Worm (Caenorhabditis elegans) whole organism, L4/young adult: ENCODE measurements around the gene ftr-1.

Source experiments
- W03F9.2 ChIP-seq: fragments of 150-350 bp; optimal IDR thresholded peaks from 2 replicates; lab custom pipeline; 2014; ENCODE audit warnings: missing biosample characterization, missing genetic modification characterization
- dao-5 ChIP-seq: sonication (generic microtip); optimal IDR thresholded peaks from 2 replicates; lab custom pipeline; 2016; ENCODE audit warnings: missing genotype, missing genetic modification characterization, moderate library complexity, missing compliant biosample characterization
- him-1 ChIP-seq: sonication (generic microtip); optimal IDR thresholded peaks from 2 replicates; lab custom pipeline; 2016; ENCODE audit warnings: missing genotype, missing genetic modification reagents, missing genetic modification characterization, missing compliant biosample characterization

The ftr-1 gene

DNA sequence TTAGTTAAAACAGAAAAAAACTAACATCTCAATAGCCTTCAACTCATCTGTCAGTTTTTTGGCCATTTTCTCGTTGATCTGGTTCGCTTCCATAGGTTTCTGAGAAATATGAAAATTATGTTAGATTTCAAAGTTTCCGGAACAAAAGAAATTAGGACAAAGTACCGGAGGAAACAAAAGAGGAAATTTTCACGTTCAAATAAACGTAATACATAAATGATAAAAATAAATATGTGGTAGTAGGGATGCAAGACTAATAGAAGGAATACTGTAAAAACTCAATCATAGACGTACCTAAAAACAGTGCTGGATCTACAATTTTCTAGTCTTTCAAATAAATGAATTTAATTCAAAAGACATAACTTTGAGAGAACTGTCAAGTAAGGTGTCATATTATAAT lies 8.0 kb upstream of the ftr-1 start, which contains the start of gene fbxa-116:
TSS of gene fbxa-116 (minus strand) at position 101 of the 400 bp plus-strand sequence.
- TF ChIP-seq dao-5 (tag; lab: Kevin White, UChicago) = no peak
- no peak for TF ChIP-seq him-1 (tag; lab: Kevin White, UChicago)
- TF ChIP-seq W03F9.2 (tag; lab: Kevin White, UChicago) = no peak

DNA sequence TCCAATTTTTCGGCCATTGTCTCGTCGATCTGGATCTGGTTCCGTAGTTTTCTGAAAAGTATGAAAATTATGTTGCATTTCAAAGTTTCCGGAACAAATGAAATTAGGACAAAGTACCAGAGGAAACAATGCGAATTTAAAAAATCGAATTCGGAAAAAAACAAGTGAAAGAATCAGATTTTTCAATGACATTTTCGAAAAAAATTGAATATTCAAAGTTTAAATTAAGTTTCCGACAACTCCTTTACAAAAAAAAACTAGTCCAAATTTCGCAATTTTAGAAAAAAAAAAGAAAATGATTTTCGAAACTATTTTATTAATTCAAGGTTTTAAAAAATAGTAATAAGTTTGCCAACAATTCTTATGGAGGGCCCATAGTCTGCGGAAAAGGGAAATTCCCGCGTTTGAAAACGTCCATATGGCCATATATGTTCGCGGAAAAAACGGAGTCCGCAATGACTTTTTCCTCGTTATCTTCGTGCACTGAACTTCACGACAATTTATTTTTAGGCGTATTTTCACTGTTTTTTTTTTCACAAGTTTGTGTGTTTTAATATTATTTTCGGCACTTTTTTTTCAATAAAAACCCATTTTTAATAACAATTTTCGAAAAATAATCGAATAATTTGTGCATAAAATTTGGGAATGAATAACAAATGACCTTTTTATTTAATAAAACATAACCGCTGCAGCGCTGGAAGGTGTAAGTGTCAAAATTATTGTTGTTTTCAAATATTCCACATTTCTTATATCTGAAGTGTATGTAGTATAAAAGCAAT lies 4.5 kb upstream of the ftr-1 start, which contains the start of the genes fbxa-115 and Y113G7B.27:
TSS of gene fbxa-115 (minus strand) at position 51 of the 779 bp plus-strand sequence.
TSS of gene Y113G7B.27 (plus strand) at position 729 of the 779 bp plus-strand sequence.
- TF ChIP-seq W03F9.2 (tag; lab: Kevin White, UChicago) (no peak), dao-5 (tag; lab: Kevin White, UChicago) (no peak)

DNA sequence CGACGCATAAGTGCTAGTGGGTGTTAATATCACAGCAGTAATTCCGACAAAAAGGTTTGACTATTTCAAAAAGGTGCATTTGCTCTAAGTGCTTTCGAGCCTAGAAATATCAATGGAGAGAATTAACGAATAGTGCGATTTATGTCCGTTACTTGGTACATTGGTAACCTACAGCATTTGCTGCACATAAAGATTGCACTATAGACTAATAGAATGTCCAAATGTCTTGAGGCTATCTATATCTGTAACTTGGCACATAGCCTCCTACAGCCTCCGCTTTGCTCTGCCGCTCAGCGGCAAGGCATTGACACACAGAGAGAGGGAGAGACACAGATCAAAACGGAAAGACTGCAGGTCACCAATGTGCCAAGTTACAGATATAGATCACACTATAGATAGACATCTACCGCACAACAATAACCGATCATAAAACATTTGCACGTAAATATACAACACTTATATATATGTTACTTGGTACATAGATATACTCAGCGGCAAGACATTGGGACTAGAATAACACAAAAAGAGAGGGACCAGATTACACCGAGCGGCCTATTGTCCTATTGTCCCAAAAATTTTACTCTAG lies 1.2 kb upstream of the ftr-1 start, which contains the start of the genes srh-217 and Y113G7B.28:
TSS of gene srh-217 (minus strand) at position 101 of the 586 bp plus-strand sequence.
TSS of gene Y113G7B.28 (plus strand) at position 536 of the 586 bp plus-strand sequence.
- no peak for TF ChIP-seq dao-5 (tag; lab: Kevin White, UChicago)
- no peak for TF ChIP-seq W03F9.2 (tag; lab: Kevin White, UChicago)
- TF ChIP-seq him-1 (tag; lab: Kevin White, UChicago) = no peak

DNA sequence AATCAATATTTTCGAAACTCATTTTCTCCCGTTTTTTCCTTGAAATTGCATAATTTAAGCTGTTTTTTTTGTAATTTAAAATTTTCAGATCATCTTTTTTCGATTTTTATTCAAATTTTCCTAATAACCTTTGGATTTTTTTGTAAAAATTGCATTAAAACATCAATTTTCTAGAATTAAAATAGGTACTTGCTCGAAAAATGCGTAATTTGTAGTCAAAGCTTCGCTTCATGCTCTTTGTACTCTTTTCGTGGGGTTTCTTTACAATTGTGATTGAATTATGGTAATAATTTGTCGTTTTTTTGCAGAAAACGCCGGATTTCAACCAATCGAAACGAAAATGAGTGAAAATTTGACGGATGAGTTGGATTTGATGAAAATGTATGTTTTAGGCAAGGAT lies 2.2 kb downstream of the ftr-1 start, which contains the start of gene fog-2:
TSS of gene fog-2 (plus strand) at position 301 of the 400 bp plus-strand sequence.
- TF ChIP-seq W03F9.2 (tag; lab: Kevin White, UChicago) (no peak), him-1 (tag; lab: Kevin White, UChicago) (no peak), dao-5 (tag; lab: Kevin White, UChicago) (no peak)

DNA sequence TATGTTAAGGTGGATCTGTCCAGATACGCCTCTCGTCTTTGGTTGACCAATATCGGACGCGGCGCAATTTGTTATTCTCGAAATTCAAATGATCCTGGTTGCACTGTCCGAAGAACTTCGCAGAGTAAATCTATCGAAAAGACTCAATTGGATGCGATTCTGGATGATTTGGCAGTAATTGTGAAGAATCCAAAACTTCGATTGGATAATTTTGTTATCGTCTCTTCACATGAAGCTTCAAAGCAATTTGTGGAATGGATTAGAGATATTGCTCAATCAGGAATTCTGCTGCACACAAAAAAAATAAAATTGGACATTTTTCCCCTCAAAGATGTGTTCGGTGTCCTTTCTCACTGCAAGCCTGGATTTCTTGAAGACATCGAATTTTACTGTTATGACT lies 2.9 kb downstream of the ftr-1 start:
- TF ChIP-seq W03F9.2 (tag; lab: Kevin White, UChicago) (no peak), dao-5 (tag; lab: Kevin White, UChicago) (no peak), him-1 (tag; lab: Kevin White, UChicago) (no peak)

DNA sequence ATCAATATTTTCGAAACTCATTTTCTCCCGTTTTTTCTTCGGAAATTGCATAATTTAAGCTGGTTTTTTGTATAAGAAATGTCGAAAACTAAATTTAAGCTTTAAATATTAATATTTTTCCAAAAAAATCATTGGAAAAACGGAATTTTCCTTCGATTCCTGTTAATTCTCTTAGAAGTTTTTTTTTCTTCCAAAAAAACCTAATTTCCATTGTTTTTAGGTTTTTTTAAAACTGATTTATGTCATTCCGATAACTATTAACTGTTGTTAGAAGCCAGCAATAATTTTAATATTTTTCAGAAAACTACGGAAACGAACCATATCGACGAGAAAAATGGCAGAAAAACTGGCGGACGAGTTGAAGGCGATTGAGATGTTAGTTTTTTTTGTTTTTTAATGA lies 4.5 kb downstream of the ftr-1 start, which contains the start of gene fbxa-114:
TSS of gene fbxa-114 (plus strand) at position 301 of the 400 bp plus-strand sequence.
- TF ChIP-seq W03F9.2 (tag; lab: Kevin White, UChicago) = no peak
- TF ChIP-seq him-1 (tag; lab: Kevin White, UChicago) = no peak
- TF ChIP-seq dao-5 (tag; lab: Kevin White, UChicago) = no peak

DNA sequence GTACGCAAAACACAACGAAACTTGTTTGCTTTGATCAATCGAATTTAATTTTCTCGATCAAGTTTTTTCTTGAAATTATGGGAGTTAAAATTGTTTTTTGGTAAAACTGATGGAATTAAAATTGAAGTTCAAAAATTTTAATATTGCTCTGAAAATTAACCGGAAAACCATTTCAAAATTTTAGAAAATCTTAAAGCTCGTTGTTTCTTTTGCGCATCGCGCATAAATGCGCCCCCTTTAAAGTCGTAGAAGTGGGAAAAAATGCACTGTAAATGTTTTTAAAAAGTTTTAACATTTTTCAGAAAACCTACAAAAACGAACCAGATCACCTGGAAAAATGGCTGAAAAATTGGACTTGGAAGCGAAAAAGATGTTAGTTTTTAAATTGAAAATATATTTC lies 6.3 kb downstream of the ftr-1 start, which contains the start of gene fbxa-113:
TSS of gene fbxa-113 (plus strand) at position 301 of the 400 bp plus-strand sequence.
- no peak for TF ChIP-seq him-1 (tag; lab: Kevin White, UChicago)
- no peak for TF ChIP-seq dao-5 (tag; lab: Kevin White, UChicago)
- no peak for TF ChIP-seq W03F9.2 (tag; lab: Kevin White, UChicago)

DNA sequence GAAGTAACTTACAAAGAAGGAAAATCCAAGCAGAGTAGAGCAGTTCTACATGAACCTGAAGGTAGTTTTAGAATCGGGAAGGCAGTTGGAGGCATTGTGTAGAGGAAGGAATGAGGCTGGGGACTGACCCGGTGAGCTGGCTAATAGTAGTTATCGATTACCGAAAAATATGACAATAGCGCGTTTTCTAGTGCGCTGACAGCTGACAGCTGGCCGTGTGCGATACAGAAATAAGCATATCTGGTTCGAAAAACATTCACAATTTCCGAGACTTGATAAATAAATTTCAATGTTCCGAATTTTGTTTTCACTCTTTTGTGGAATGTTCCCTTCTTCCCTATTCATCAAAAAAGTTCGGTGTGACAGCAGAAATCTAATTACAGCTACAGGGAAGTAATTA lies 9.3 kb downstream of the ftr-1 start, which contains the start of the genes fbxb-59 and srbc-34:
TSS of gene fbxb-59 (minus strand) at position 101 of the 400 bp plus-strand sequence.
TSS of gene srbc-34 (plus strand) at position 233 of the 400 bp plus-strand sequence.
- no peak for TF ChIP-seq him-1 (tag; lab: Kevin White, UChicago)
- no peak for TF ChIP-seq W03F9.2 (tag; lab: Kevin White, UChicago)
- TF ChIP-seq dao-5 (tag; lab: Kevin White, UChicago) = no peak

DNA sequence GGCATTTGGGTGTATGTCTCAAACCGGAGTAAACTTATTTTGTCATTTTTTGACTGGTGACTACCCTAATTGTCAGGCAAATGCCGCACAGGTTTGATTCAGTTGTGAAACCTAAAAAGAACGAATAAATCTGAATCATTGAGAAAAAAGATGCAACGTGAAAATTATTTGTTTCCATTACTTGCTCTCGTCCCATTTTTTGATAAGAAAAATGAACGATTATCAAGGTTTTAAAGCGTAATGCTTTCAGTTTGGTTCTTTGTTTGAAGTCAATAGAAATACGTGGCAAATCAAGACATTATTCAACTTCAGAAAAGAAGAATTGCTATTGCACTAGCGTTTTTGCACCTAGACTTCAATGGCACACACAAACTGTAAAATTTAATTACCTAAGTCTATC lies 15.8 kb downstream of the ftr-1 start, which contains the start of gene Y113G7B.12:
TSS of gene Y113G7B.12 (minus strand) at position 101 of the 400 bp plus-strand sequence.
- TF ChIP-seq W03F9.2 (tag; lab: Kevin White, UChicago) = no peak
- no peak for TF ChIP-seq him-1 (tag; lab: Kevin White, UChicago)
- no peak for TF ChIP-seq dao-5 (tag; lab: Kevin White, UChicago)

DNA sequence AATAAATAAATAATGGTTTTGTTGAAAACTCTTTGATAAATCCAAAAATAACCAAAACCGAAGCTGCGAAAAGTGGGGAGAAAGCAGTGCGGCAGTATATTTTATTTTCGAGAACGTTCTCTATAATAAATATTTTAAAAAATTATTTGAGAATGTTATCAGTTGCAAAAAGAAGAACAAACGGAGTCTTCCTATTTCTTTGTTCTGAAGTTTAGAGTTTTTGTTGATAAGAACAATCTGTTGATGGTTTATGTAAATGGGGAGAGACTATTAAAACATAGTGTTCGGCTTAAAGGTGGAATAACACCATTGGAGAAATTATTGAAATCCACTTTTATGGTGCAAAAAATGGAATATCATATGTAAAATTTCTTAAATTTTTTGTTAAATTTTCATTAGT lies 16.3 kb downstream of the ftr-1 start:
- TF ChIP-seq dao-5 (tag; lab: Kevin White, UChicago) = no peak
- no peak for TF ChIP-seq him-1 (tag; lab: Kevin White, UChicago)
- TF ChIP-seq W03F9.2 (tag; lab: Kevin White, UChicago) = no peak

DNA sequence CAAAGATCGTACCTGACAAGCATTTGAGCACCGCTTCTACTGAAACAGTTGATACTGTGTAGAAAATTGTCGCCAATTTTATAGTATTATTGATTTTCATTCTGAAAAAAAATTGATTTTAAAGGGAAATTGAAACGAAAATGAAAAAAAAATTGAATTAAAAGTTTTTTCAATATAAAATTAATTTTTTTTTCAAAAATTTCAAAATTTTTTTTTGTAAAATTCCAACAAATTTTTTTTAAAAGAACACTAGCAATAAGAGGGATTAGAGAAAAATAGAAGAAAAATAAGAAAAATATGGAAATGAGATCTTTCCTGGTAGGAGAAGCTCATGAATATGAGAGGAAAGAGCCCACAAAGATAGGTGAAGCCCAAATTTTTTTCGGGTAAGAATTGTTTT lies 18.4 kb downstream of the ftr-1 start, which contains the start of gene Y113G7B.11:
TSS of gene Y113G7B.11 (minus strand) at position 101 of the 400 bp plus-strand sequence.
- TF ChIP-seq W03F9.2 (tag; lab: Kevin White, UChicago) = no peak
- TF ChIP-seq dao-5 (tag; lab: Kevin White, UChicago) = no peak
- no peak for TF ChIP-seq him-1 (tag; lab: Kevin White, UChicago)

DNA sequence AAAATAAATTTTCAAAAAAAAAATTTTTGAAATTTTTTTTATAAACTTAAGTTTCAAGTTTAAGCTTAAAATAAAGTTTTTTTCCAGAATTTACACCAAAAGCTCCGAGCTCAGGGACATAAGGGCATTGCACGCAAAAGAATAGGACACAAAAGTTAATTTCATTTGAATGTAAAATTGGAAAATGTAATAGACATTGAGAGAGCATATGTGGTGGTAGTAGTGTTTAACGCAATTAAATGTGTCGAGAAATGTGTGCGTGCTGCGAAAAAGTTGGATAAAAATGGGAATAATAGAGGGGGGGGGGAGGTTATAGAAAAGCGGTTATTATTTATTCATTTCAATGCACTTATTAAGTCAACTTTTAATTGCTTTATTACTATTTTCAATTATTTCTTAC lies 23.8 kb downstream of the ftr-1 start:
- TF ChIP-seq dao-5 (tag; lab: Kevin White, UChicago) (no peak), W03F9.2 (tag; lab: Kevin White, UChicago) (no peak), him-1 (tag; lab: Kevin White, UChicago) (no peak)

DNA sequence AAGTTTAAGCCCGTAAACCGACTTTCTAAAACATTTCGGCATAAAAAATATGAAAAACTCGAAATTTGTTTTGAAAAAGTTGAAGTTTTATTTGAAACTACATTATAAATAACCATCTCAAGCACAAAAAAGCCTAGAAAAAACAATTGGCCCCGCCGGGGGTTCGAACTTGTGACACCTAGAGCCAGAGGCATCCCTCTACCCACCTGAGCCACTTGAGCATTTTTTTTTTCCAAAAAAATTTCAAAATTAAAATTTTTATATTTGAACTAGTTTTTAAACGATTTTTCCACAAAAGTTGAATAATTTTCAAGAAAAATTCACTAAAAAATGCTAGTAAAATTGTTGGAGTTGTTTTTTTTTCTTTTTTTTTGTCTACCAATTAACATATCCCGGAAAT lies 27.0 kb downstream of the ftr-1 start:
- TF ChIP-seq dao-5 (tag; lab: Kevin White, UChicago) (no peak), W03F9.2 (tag; lab: Kevin White, UChicago) (no peak), him-1 (tag; lab: Kevin White, UChicago) (no peak)
